Worm (Caenorhabditis elegans) whole organism, early embryonic: ENCODE data around the gene srp-6.

Experiments
- B0310.2 ChIP-seq: sonication (generic microtip); optimal IDR thresholded peaks from 2 replicates; lab custom pipeline; 2016; ENCODE audit warnings: mild to moderate bottlenecking, missing genetic modification characterization, missing compliant biosample characterization
- aly-1 ChIP-seq: sonication (generic microtip); optimal IDR thresholded peaks from 2 replicates; lab custom pipeline; 2016; ENCODE audit warnings: missing genetic modification characterization, missing compliant biosample characterization
- ama-1 ChIP-seq: fragments of 150-350 bp; optimal IDR thresholded peaks from 2 replicates; lab custom pipeline; 2014
- ceh-13 ChIP-seq: fragments of 200-800 bp; sonication (Bioruptor generic); optimal IDR thresholded peaks from 2 replicates; lab custom pipeline; 2018; ENCODE audit warnings: mild to moderate bottlenecking, missing genetic modification characterization, missing compliant biosample characterization
- flt-1 ChIP-seq: fragments of 200-800 bp; sonication (Bioruptor generic); IDR thresholded peaks from 2 replicates; pipeline ENCODE4 v1.3.6; 2022; ENCODE audit warnings: missing genetic modification characterization, missing compliant biosample characterization
- hmbx-1 ChIP-seq: sonication (generic microtip); optimal IDR thresholded peaks from 2 replicates; lab custom pipeline; 2016; ENCODE audit warnings: mild to moderate bottlenecking, missing genetic modification characterization, missing compliant biosample characterization
- hmg-4 ChIP-seq: fragments of 200-800 bp; sonication (Bioruptor generic); optimal IDR thresholded peaks from 2 replicates; lab custom pipeline; 2018; ENCODE audit warnings: mild to moderate bottlenecking, missing genetic modification characterization, missing compliant biosample characterization
- sea-1 ChIP-seq: fragments of 200-800 bp; sonication (Bioruptor generic); conservative IDR thresholded peaks from 2 replicates; pipeline ENCODE4 v1.3.6; 2022; ENCODE audit warnings: missing genetic modification characterization, missing compliant biosample characterization
- tra-4 ChIP-seq: sonication (generic microtip); optimal IDR thresholded peaks from 2 replicates; lab custom pipeline; 2017; ENCODE audit warnings: missing genetic modification characterization, missing compliant biosample characterization

DNA sequence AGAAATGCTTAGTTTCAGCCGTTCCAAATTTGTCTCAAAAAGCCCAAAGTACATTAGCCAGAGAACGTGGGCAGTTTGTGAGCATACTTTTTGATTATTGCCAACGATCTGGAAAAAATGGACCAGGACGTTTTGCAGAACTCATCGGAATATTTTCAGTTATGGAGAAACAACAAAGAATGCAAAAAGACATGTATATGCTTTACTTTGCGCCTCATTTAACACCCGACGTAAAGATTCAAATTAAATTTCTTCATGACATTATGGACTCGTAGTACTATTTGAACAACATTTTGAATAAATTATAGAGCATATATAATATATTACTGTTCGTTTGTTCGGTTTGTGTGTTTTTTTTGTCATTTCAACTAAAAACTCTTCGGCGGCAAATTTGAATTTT lies 42.4 kb downstream of the srp-6 start, which contains the start of gene srh-244:
- TF ChIP-seq ama-1 (no peak), tra-4 (tag; lab: Kevin White, UChicago) (no peak), aly-1 (no peak), flt-1 (no peak), ceh-13 (no peak), B0310.2 (no peak), sea-1 (GFP tag; lab: Robert Waterston, UW) (no peak), hmg-4 (GFP tag; lab: Kevin White, UChicago) (no peak), hmbx-1 (tag; lab: Kevin White, UChicago) (no peak)
